Worm (Caenorhabditis elegans) whole organism, early embryonic: ENCODE results near the gene R08C7.5.
A peak's percentile ranks its signal among the peaks of the same experiment; 100 is the strongest.

ENCODE experiments used
- B0310.2 ChIP-seq: sonication (generic microtip); optimal IDR thresholded peaks from 2 replicates; lab custom pipeline; 2016; ENCODE audit warnings: mild to moderate bottlenecking, missing genetic modification characterization, missing compliant biosample characterization
- F13C5.2 ChIP-seq: sonication (generic microtip); optimal IDR thresholded peaks from 2 replicates; lab custom pipeline; 2017; ENCODE audit warnings: mild to moderate bottlenecking, missing genetic modification characterization, inconsistent platforms, missing compliant biosample characterization
- aly-1 ChIP-seq: sonication (generic microtip); optimal IDR thresholded peaks from 2 replicates; lab custom pipeline; 2016; ENCODE audit warnings: missing genetic modification characterization, missing compliant biosample characterization
- ama-1 ChIP-seq: fragments of 150-350 bp; optimal IDR thresholded peaks from 2 replicates; lab custom pipeline; 2014
- ceh-13 ChIP-seq: fragments of 200-800 bp; sonication (Bioruptor generic); optimal IDR thresholded peaks from 2 replicates; lab custom pipeline; 2018; ENCODE audit warnings: mild to moderate bottlenecking, missing genetic modification characterization, missing compliant biosample characterization
- ceh-36 ChIP-seq: sonication (generic microtip); optimal IDR thresholded peaks from 2 replicates; lab custom pipeline; 2016; ENCODE audit warnings: missing genetic modification characterization, inconsistent platforms, missing compliant biosample characterization
- ets-7 ChIP-seq: sonication (generic microtip); optimal IDR thresholded peaks from 2 replicates; lab custom pipeline; 2016; ENCODE audit warnings: missing genotype, missing genetic modification characterization, missing compliant biosample characterization
- flt-1 ChIP-seq: fragments of 200-800 bp; sonication (Bioruptor generic); IDR thresholded peaks from 2 replicates; pipeline ENCODE4 v1.3.6; 2022; ENCODE audit warnings: missing genetic modification characterization, missing compliant biosample characterization
- hmbx-1 ChIP-seq: sonication (generic microtip); optimal IDR thresholded peaks from 2 replicates; lab custom pipeline; 2016; ENCODE audit warnings: mild to moderate bottlenecking, missing genetic modification characterization, missing compliant biosample characterization
- hmg-4 ChIP-seq: fragments of 200-800 bp; sonication (Bioruptor generic); optimal IDR thresholded peaks from 2 replicates; lab custom pipeline; 2018; ENCODE audit warnings: mild to moderate bottlenecking, missing genetic modification characterization, missing compliant biosample characterization
- hnd-1 ChIP-seq: sonication (generic microtip); optimal IDR thresholded peaks from 2 replicates; lab custom pipeline; 2016; ENCODE audit warnings: missing genetic modification characterization, missing compliant biosample characterization
- pes-1 ChIP-seq: fragments of 200-800 bp; sonication (Bioruptor generic); IDR thresholded peaks from 2 replicates; pipeline ENCODE4 v1.3.6; 2022; ENCODE audit warnings: missing genetic modification reagents, missing genetic modification characterization, missing compliant biosample characterization
- scrt-1 ChIP-seq: fragments of 200-800 bp; sonication (Bioruptor generic); IDR thresholded peaks from 2 replicates; pipeline ENCODE4 v1.3.6; 2022; ENCODE audit warnings: missing genetic modification characterization, missing compliant biosample characterization
- sea-1 ChIP-seq: fragments of 200-800 bp; sonication (Bioruptor generic); conservative IDR thresholded peaks from 2 replicates; pipeline ENCODE4 v1.3.6; 2022; ENCODE audit warnings: missing genetic modification characterization, missing compliant biosample characterization
- tbx-11 ChIP-seq: fragments of 200-800 bp; sonication (Bioruptor generic); IDR thresholded peaks from 2 replicates; pipeline ENCODE4 v1.3.6; 2022; ENCODE audit warnings: missing genetic modification characterization, missing compliant biosample characterization
- tbx-37 ChIP-seq: fragments of 200-800 bp; sonication (Bioruptor generic); conservative IDR thresholded peaks from 2 replicates; pipeline ENCODE4 v1.3.6; 2022; ENCODE audit warnings: missing genetic modification reagents, missing genetic modification characterization, missing compliant biosample characterization
- tra-4 ChIP-seq: sonication (generic microtip); optimal IDR thresholded peaks from 2 replicates; lab custom pipeline; 2017; ENCODE audit warnings: missing genetic modification characterization, missing compliant biosample characterization

R08C7.5 gene

ce11 chrIV:4449439-4449838 is 19.4 kb downstream of the R08C7.5 start, which contains the start of gene R08C7.12:
TSS of gene R08C7.12 (plus strand) at chrIV:4449739.
- TF ChIP-seq ceh-13 (GFP tag; lab: Kevin White, UChicago) (no peak), sea-1 (GFP tag; lab: Robert Waterston, UW) (no peak), aly-1 (tag; lab: Kevin White, UChicago) (no peak), hmg-4 (GFP tag; lab: Kevin White, UChicago) (no peak), ceh-36 (no peak), ets-7 (tag; lab: Kevin White, UChicago) (no peak), tbx-37 (no peak), tbx-11 (GFP tag; lab: Robert Waterston, UW) (no peak), hnd-1 (no peak), tra-4 (tag; lab: Kevin White, UChicago) (no peak), flt-1 (no peak), B0310.2 (no peak), ama-1 (lab: Kevin White, UChicago) (no peak), hmbx-1 (no peak)

- TF ChIP-seq hmbx-1 (no peak), hnd-1 (no peak), aly-1 (tag; lab: Kevin White, UChicago) (no peak), scrt-1 (no peak), ama-1 (lab: Kevin White, UChicago) (no peak), tbx-37 (no peak), sea-1 (GFP tag; lab: Robert Waterston, UW) (no peak), hmg-4 (GFP tag; lab: Kevin White, UChicago) (no peak), flt-1 (no peak), ets-7 (tag; lab: Kevin White, UChicago) (no peak), pes-1 (GFP tag; lab: Robert Waterston, UW) (no peak), ceh-36 (no peak), ceh-13 (GFP tag; lab: Kevin White, UChicago) (no peak), tra-4 (tag; lab: Kevin White, UChicago) (no peak), F13C5.2 (tag; lab: Kevin White, UChicago) (no peak), tbx-11 (GFP tag; lab: Robert Waterston, UW) (no peak), B0310.2 (no peak)
These were observed 19.8 kb downstream of the R08C7.5 start for ce11 chrIV:4449843-4450242.

- no peak for TF ChIP-seq F13C5.2 (tag; lab: Kevin White, UChicago)
- no peak for TF ChIP-seq aly-1 (tag; lab: Kevin White, UChicago)
- no peak for TF ChIP-seq ama-1 (lab: Kevin White, UChicago)
- TF ChIP-seq pes-1 (GFP tag; lab: Robert Waterston, UW): no peak
- no peak for TF ChIP-seq hnd-1
- TF ChIP-seq hmg-4 (GFP tag; lab: Kevin White, UChicago): no peak
- no peak for TF ChIP-seq sea-1 (GFP tag; lab: Robert Waterston, UW)
- no peak for TF ChIP-seq hmbx-1
- TF ChIP-seq ceh-13 (GFP tag; lab: Kevin White, UChicago): no peak
- TF ChIP-seq scrt-1: no peak
- TF ChIP-seq flt-1: no peak
- TF ChIP-seq tbx-37: no peak
- no peak for TF ChIP-seq ets-7 (tag; lab: Kevin White, UChicago)
- TF ChIP-seq B0310.2: no peak
- no peak for TF ChIP-seq tbx-11 (GFP tag; lab: Robert Waterston, UW)
These were observed 21.5 kb downstream of the R08C7.5 start, which contains the start of gene R08C7.1 for ce11 chrIV:4451576-4451975. TSS of gene R08C7.1 (plus strand) at chrIV:4451876.

- TF ChIP-seq tbx-37: no peak
- TF ChIP-seq sea-1 (GFP tag; lab: Robert Waterston, UW): no peak
- no peak for TF ChIP-seq B0310.2
- TF ChIP-seq hmg-4 (GFP tag; lab: Kevin White, UChicago): peak; percentile 48
- no peak for TF ChIP-seq ets-7 (tag; lab: Kevin White, UChicago)
These were observed 24.5 kb downstream of the R08C7.5 start, which contains the start of gene R08C7.11 for ce11 chrIV:4454330-4455173. TSS of gene R08C7.11 (minus strand) at chrIV:4454937.

ce11 chrIV:4456658-4457057 is 26.6 kb downstream of the R08C7.5 start:
- TF ChIP-seq scrt-1 (no peak), ceh-36 (no peak), pes-1 (GFP tag; lab: Robert Waterston, UW) (no peak), ets-7 (tag; lab: Kevin White, UChicago) (no peak), ceh-13 (GFP tag; lab: Kevin White, UChicago) (no peak), tra-4 (tag; lab: Kevin White, UChicago) (no peak), hmbx-1 (no peak), aly-1 (tag; lab: Kevin White, UChicago) (no peak), F13C5.2 (tag; lab: Kevin White, UChicago) (no peak), ama-1 (lab: Kevin White, UChicago) (no peak), tbx-37 (no peak), flt-1 (no peak), hmg-4 (GFP tag; lab: Kevin White, UChicago) (no peak), hnd-1 (no peak)

- TF ChIP-seq ceh-36: peak; percentile 51
- no peak for TF ChIP-seq tra-4 (tag; lab: Kevin White, UChicago)
- TF ChIP-seq scrt-1: no peak
These were observed 29.3 kb downstream of the R08C7.5 start for ce11 chrIV:4459342-4459741.

ce11 chrIV:4463132-4463531 is 33.1 kb downstream of the R08C7.5 start, which contains the start of gene M01H9.2:
TSS of gene M01H9.2 (minus strand) at chrIV:4463232.
- TF ChIP-seq F13C5.2 (tag; lab: Kevin White, UChicago): no peak
- no peak for TF ChIP-seq ceh-13 (GFP tag; lab: Kevin White, UChicago)
- no peak for TF ChIP-seq ama-1 (lab: Kevin White, UChicago)
- no peak for TF ChIP-seq tra-4 (tag; lab: Kevin White, UChicago)
- no peak for TF ChIP-seq hmg-4 (GFP tag; lab: Kevin White, UChicago)
- TF ChIP-seq hnd-1: no peak
- no peak for TF ChIP-seq pes-1 (GFP tag; lab: Robert Waterston, UW)
- no peak for TF ChIP-seq ets-7 (tag; lab: Kevin White, UChicago)
- no peak for TF ChIP-seq hmbx-1
